Worm (Caenorhabditis elegans) whole organism, L1 larva: Measurements from ENCODE around the gene rod-1.
A peak's percentile ranks its signal among the peaks of the same experiment; 100 is the strongest.

Source experiments
- C04F5.9 ChIP-seq: sonication (generic microtip); optimal IDR thresholded peaks from 2 replicates; lab custom pipeline; 2016; ENCODE audit warnings: missing genetic modification characterization, missing compliant biosample characterization
- F16B12.6 ChIP-seq: fragments of 150-350 bp; optimal IDR thresholded peaks from 2 replicates; lab custom pipeline; 2014; ENCODE audit warnings: missing biosample characterization, missing genetic modification characterization
- Y116A8C.19 ChIP-seq: sonication (generic microtip); optimal IDR thresholded peaks from 2 replicates; lab custom pipeline; 2016; ENCODE audit warnings: missing compliant biosample characterization, missing genetic modification characterization, borderline replicate concordance
- aha-1 ChIP-seq: fragments of 150-350 bp; optimal IDR thresholded peaks from 2 replicates; lab custom pipeline; 2014; ENCODE audit warnings: missing biosample characterization, missing genetic modification characterization
- ama-1 ChIP-seq: fragments of 150-350 bp; optimal IDR thresholded peaks from 2 replicates; lab custom pipeline; 2014
- blmp-1 ChIP-seq: fragments of 150-350 bp; optimal IDR thresholded peaks from 2 replicates; lab custom pipeline; 2014; ENCODE audit warnings: missing biosample characterization, missing genetic modification characterization
- ceh-8 ChIP-seq: fragments of 200-800 bp; sonication (Bioruptor generic); optimal IDR thresholded peaks from 2 replicates; lab custom pipeline; 2018; ENCODE audit warnings: mild to moderate bottlenecking, missing genetic modification characterization, moderate library complexity, missing compliant biosample characterization
- ceh-82 ChIP-seq, 3 experiments: fragments of 150-350 bp in 1 of 3; sonication (generic microtip) in 2 of 3; optimal IDR thresholded peaks; 2 replicates each; lab custom pipeline; 2014 to 2017; ENCODE audit warnings: missing biosample characterization in 3 of 3, missing genetic modification characterization in 3 of 3
- ceh-88 ChIP-seq: fragments of 200-800 bp; sonication (Bioruptor generic); IDR thresholded peaks from 2 replicates; pipeline ENCODE4 v1.3.6; 2022; ENCODE audit warnings: missing genetic modification characterization, missing compliant biosample characterization
- ceh-90 ChIP-seq: sonication (generic microtip); optimal IDR thresholded peaks from 2 replicates; lab custom pipeline; 2016; ENCODE audit warnings: missing genetic modification characterization, missing compliant biosample characterization
- ces-1 ChIP-seq: fragments of 150-350 bp; optimal IDR thresholded peaks from 2 replicates; lab custom pipeline; 2014; ENCODE audit warnings: missing biosample characterization, missing genetic modification reagents, missing genetic modification characterization
- dsc-1 ChIP-seq: sonication (generic microtip); optimal IDR thresholded peaks from 2 replicates; lab custom pipeline; 2016; ENCODE audit warnings: mild to moderate bottlenecking, missing genetic modification characterization, missing compliant biosample characterization
- efl-1 ChIP-seq, 4 experiments: fragments of 150-350 bp; optimal IDR thresholded peaks in 3 of 4; peaks in 1 of 4; 1 replicate in 1 of 4; 2 replicates in 3 of 4; lab custom pipeline; 2014; ENCODE audit warnings: missing biosample characterization in 2 of 4, missing genetic modification characterization in 2 of 4, missing genetic modification reagents in 2 of 4
- efl-3 ChIP-seq: fragments of 200-800 bp; sonication (Bioruptor generic); optimal IDR thresholded peaks from 2 replicates; lab custom pipeline; 2018; ENCODE audit warnings: mild to moderate bottlenecking, missing genetic modification characterization, missing compliant biosample characterization
- egl-27 ChIP-seq, 2 experiments: fragments of 150-350 bp in 1 of 2; sonication (generic microtip); optimal IDR thresholded peaks; 3 replicates each; lab custom pipeline; 2017 to 2018; ENCODE audit warnings: missing biosample characterization in 2 of 2, missing genetic modification characterization in 2 of 2, missing genetic modification reagents in 2 of 2
- elt-3 ChIP-seq, 6 experiments: fragments of 150-350 bp in 1 of 6; sonication (generic microtip); optimal IDR thresholded peaks; 2 replicates each; lab custom pipeline; 2017 to 2018; ENCODE audit warnings: missing biosample characterization in 6 of 6, missing genetic modification characterization in 6 of 6, inconsistent platforms in 1 of 6
- fkh-10 ChIP-seq: sonication (generic microtip); optimal IDR thresholded peaks from 2 replicates; lab custom pipeline; 2017; ENCODE audit warnings: missing biosample characterization, missing genetic modification reagents, missing genetic modification characterization
- fkh-4 ChIP-seq: sonication (generic microtip); optimal IDR thresholded peaks from 2 replicates; lab custom pipeline; 2016; ENCODE audit warnings: missing compliant biosample characterization, missing genetic modification characterization, borderline replicate concordance
- fkh-8 ChIP-seq: sonication (generic microtip); optimal IDR thresholded peaks from 2 replicates; lab custom pipeline; 2016; ENCODE audit warnings: mild to moderate bottlenecking, missing genetic modification characterization, missing compliant biosample characterization
- hlh-17 ChIP-seq: fragments of 200-800 bp; sonication (Bioruptor generic); optimal IDR thresholded peaks from 2 replicates; lab custom pipeline; 2018; ENCODE audit warnings: missing genetic modification characterization, mild to moderate bottlenecking, missing compliant biosample characterization, moderate library complexity, borderline replicate concordance
- hlh-4 ChIP-seq: sonication (generic microtip); optimal IDR thresholded peaks from 2 replicates; lab custom pipeline; 2016; ENCODE audit warnings: mild to moderate bottlenecking, missing genetic modification characterization, missing compliant biosample characterization
- irx-1 ChIP-seq: sonication (generic microtip); optimal IDR thresholded peaks from 2 replicates; lab custom pipeline; 2016; ENCODE audit warnings: missing genetic modification characterization, missing compliant biosample characterization
- lin-15B ChIP-seq: fragments of 150-350 bp; sonication (generic microtip); optimal IDR thresholded peaks from 3 replicates; lab custom pipeline; 2014; ENCODE audit warnings: missing biosample characterization, missing genetic modification characterization
- lin-39 ChIP-seq: fragments of 150-350 bp; optimal IDR thresholded peaks from 2 replicates; lab custom pipeline; 2014; ENCODE audit warnings: missing biosample characterization, missing genetic modification reagents, missing genetic modification characterization
- mab-9 ChIP-seq: fragments of 200-800 bp; sonication (Bioruptor generic); IDR thresholded peaks from 2 replicates; pipeline ENCODE4 v1.3.6; 2022; ENCODE audit warnings: missing genetic modification reagents, missing genetic modification characterization, missing compliant biosample characterization
- mef-2 ChIP-seq: fragments of 150-350 bp; optimal IDR thresholded peaks from 2 replicates; lab custom pipeline; 2014; ENCODE audit warnings: missing biosample characterization, missing genetic modification characterization
- nhr-12 ChIP-seq: sonication (generic microtip); optimal IDR thresholded peaks from 2 replicates; lab custom pipeline; 2017; ENCODE audit warnings: missing biosample characterization, missing genetic modification characterization
- nhr-20 ChIP-seq: sonication (generic microtip); optimal IDR thresholded peaks from 2 replicates; lab custom pipeline; 2016; ENCODE audit warnings: mild to moderate bottlenecking, missing genetic modification characterization, missing compliant biosample characterization
- nhr-71 ChIP-seq: sonication (generic microtip); optimal IDR thresholded peaks from 2 replicates; lab custom pipeline; 2016; ENCODE audit warnings: mild to moderate bottlenecking, missing genetic modification characterization, moderate library complexity, missing compliant biosample characterization
- nhr-76 ChIP-seq: sonication (generic microtip); optimal IDR thresholded peaks from 2 replicates; lab custom pipeline; 2017; ENCODE audit warnings: missing biosample characterization, missing genetic modification characterization
- nhr-77 ChIP-seq: fragments of 150-350 bp; optimal IDR thresholded peaks from 2 replicates; lab custom pipeline; 2014; ENCODE audit warnings: missing biosample characterization, missing genetic modification characterization
- nhr-90 ChIP-seq: sonication (generic microtip); optimal IDR thresholded peaks from 2 replicates; lab custom pipeline; 2016; ENCODE audit warnings: mild to moderate bottlenecking, missing genetic modification characterization, missing compliant biosample characterization; ENCODE audit not compliant: poor library complexity
- pag-3 ChIP-seq: sonication (generic microtip); optimal IDR thresholded peaks from 2 replicates; lab custom pipeline; 2017; ENCODE audit warnings: missing genetic modification characterization, mild to moderate bottlenecking, missing compliant biosample characterization, antibody characterized with exemption, borderline replicate concordance; ENCODE audit not compliant: insufficient read depth
- pqm-1 ChIP-seq: sonication (generic microtip); optimal IDR thresholded peaks from 3 replicates; lab custom pipeline; 2017; ENCODE audit warnings: missing biosample characterization, missing genetic modification characterization
- rnt-1 ChIP-seq: sonication (generic microtip); optimal IDR thresholded peaks from 2 replicates; lab custom pipeline; 2016; ENCODE audit warnings: mild to moderate bottlenecking, missing genetic modification characterization, moderate library complexity, missing compliant biosample characterization
- skn-1 ChIP-seq: fragments of 150-350 bp; optimal IDR thresholded peaks from 2 replicates; lab custom pipeline; 2014; ENCODE audit warnings: missing biosample characterization, missing genetic modification characterization
- snpc-4 ChIP-seq: fragments of 150-350 bp; optimal IDR thresholded peaks from 2 replicates; lab custom pipeline; 2014; ENCODE audit warnings: missing biosample characterization, missing genetic modification characterization
- sox-4 ChIP-seq: sonication (generic microtip); optimal IDR thresholded peaks from 2 replicates; lab custom pipeline; 2016; ENCODE audit warnings: missing genetic modification characterization, missing compliant biosample characterization
- sptf-1 ChIP-seq: fragments of 150-350 bp; optimal IDR thresholded peaks from 2 replicates; lab custom pipeline; 2014; ENCODE audit warnings: missing biosample characterization, missing genetic modification characterization
- tbx-2 ChIP-seq: sonication (generic microtip); optimal IDR thresholded peaks from 2 replicates; lab custom pipeline; 2016; ENCODE audit warnings: missing genetic modification characterization, missing compliant biosample characterization
- tlp-1 ChIP-seq: fragments of 150-350 bp; optimal IDR thresholded peaks from 2 replicates; lab custom pipeline; 2014; ENCODE audit warnings: missing biosample characterization, missing genetic modification characterization
- unc-62 ChIP-seq: fragments of 150-350 bp; optimal IDR thresholded peaks from 2 replicates; lab custom pipeline; 2014; ENCODE audit warnings: missing biosample characterization, missing genetic modification reagents, missing genetic modification characterization
- unc-86 ChIP-seq: sonication (generic microtip); optimal IDR thresholded peaks from 2 replicates; lab custom pipeline; 2016; ENCODE audit warnings: missing genetic modification characterization, missing compliant biosample characterization
- unc-98 ChIP-seq: fragments of 200-800 bp; sonication (Bioruptor generic); IDR thresholded peaks from 2 replicates; pipeline ENCODE4 v1.3.6; 2022; ENCODE audit warnings: missing genetic modification characterization, missing compliant biosample characterization
- ztf-11 ChIP-seq, 2 experiments: sonication (generic microtip); optimal IDR thresholded peaks; 2 replicates each; lab custom pipeline; 2016 to 2017; ENCODE audit warnings: missing genetic modification characterization in 2 of 2, missing biosample characterization in 1 of 2, missing compliant biosample characterization in 1 of 2

rod-1 gene

ce11 chrIV:7487554-7488456, 9.6 kb downstream of the rod-1 start, which contains the start of the genes his-60 and his-59 (continued):
- TF ChIP-seq fkh-10 (GFP tag; lab: Kevin White, UChicago) (no peak), pqm-1 (no peak), elt-3 (tag; optimal IDR thresholded peaks at IDR 0.05; lab: Kevin White, UChicago) (no peak), mef-2 (no peak), nhr-20 (tag; lab: Kevin White, UChicago) (peak; percentile 43), nhr-71 (tag; lab: Kevin White, UChicago) (peak; percentile 57), sox-4 (no peak), irx-1 (no peak), blmp-1 (tag; lab: Kevin White, UChicago) (no peak), ceh-90 (tag; lab: Kevin White, UChicago) (no peak), fkh-4 (tag; lab: Kevin White, UChicago) (no peak), hlh-4 (no peak), aha-1 (tag; lab: Kevin White, UChicago) (no peak), nhr-76 (no peak), egl-27 (tag; optimal IDR thresholded peaks at IDR 0.05; lab: Kevin White, UChicago) (no peak), pag-3 (tag; lab: Kevin White, UChicago) (no peak), lin-39 (tag; lab: Kevin White, UChicago) (peak; percentile 36), unc-86 (tag; lab: Kevin White, UChicago) (peak; percentile 58), nhr-90 (tag; lab: Kevin White, UChicago) (peak; percentile 63), sptf-1 (tag; lab: Kevin White, UChicago) (no peak), ceh-82 (tag; optimal IDR thresholded peaks at IDR 0.05; lab: Kevin White, UChicago) (no peak), efl-1 (optimal IDR thresholded peaks at IDR 0.05; lab: Kevin White, UChicago) (peak; percentile 8 to 28), efl-1 (GFP tag; optimal IDR thresholded peaks at IDR 0.05 in 1 of 2; lab: Kevin White, UChicago) (no peak), tbx-2 (tag; lab: Kevin White, UChicago) (peak; percentile 47), ceh-8 (GFP tag; lab: Kevin White, UChicago) (no peak), F16B12.6 (tag; lab: Kevin White, UChicago) (no peak), lin-15B (tag; lab: Kevin White, UChicago) (no peak), ztf-11 (tag; optimal IDR thresholded peaks at IDR 0.05; lab: Kevin White, UChicago) (peak in 1 of 2 experiments; percentile 93), fkh-8 (tag; lab: Kevin White, UChicago) (no peak), nhr-12 (tag; lab: Kevin White, UChicago) (no peak), ceh-88 (GFP tag; lab: Robert Waterston, UW) (0 out of 2 replicates have a peak, but pooled peaks have one; percentile 14), ces-1 (no peak), tlp-1 (tag; lab: Kevin White, UChicago) (no peak), nhr-77 (tag; lab: Kevin White, UChicago) (no peak), Y116A8C.19 (no peak), C04F5.9 (tag; lab: Kevin White, UChicago) (no peak), dsc-1 (tag; lab: Kevin White, UChicago) (no peak), unc-98 (no peak), snpc-4 (tag; lab: Kevin White, UChicago) (no peak), hlh-17 (GFP tag; lab: Kevin White, UChicago) (no peak), efl-3 (peak; percentile 70), mab-9 (GFP tag; lab: Robert Waterston, UW) (no peak), ama-1 (lab: Kevin White, UChicago) (no peak), rnt-1 (peak; percentile 31), unc-62 (no peak), skn-1 (tag; lab: Kevin White, UChicago) (no peak)
